Fruit fly (Drosophila melanogaster): Measurements from ENCODE around the gene HP4.

- TF ChIP-seq Dfd (GFP tag; optimal IDR thresholded peaks at IDR 0.05) (no peak), CG13424 (tag; optimal IDR thresholded peaks at IDR 0.05) (no peak)
Observed at dm6 chr3L:7943046-7943445, 32.9 kb downstream of the HP4 start.

All from whole organism, embryonic.